Worm (Caenorhabditis elegans) whole organism, young adult: Measurements from ENCODE around the gene Y73B6BL.47.

Experiments used
- F23B12.7 ChIP-seq: sonication (generic microtip); optimal IDR thresholded peaks from 2 replicates; lab custom pipeline; 2017; ENCODE audit warnings: missing genetic modification characterization, mild to moderate bottlenecking, missing compliant biosample characterization, antibody characterized with exemption, moderate library complexity; ENCODE audit not compliant: insufficient read depth
- F37B4.10 ChIP-seq: fragments of 200-800 bp; sonication (Bioruptor generic); IDR thresholded peaks from 2 replicates; pipeline ENCODE4 v1.3.6; 2022; ENCODE audit warnings: missing genetic modification characterization, missing compliant biosample characterization
- F49E8.2 ChIP-seq: sonication (generic microtip); optimal IDR thresholded peaks from 3 replicates; lab custom pipeline; 2017; ENCODE audit warnings: missing genetic modification characterization, mild to moderate bottlenecking, missing compliant biosample characterization, antibody characterized with exemption, moderate library complexity; ENCODE audit not compliant: insufficient read depth
- F57A8.1 ChIP-seq: fragments of 200-800 bp; sonication (Bioruptor generic); optimal IDR thresholded peaks from 2 replicates; lab custom pipeline; 2018; ENCODE audit warnings: mild to moderate bottlenecking, missing genetic modification characterization, moderate library complexity, missing compliant biosample characterization
- K12H6.12 ChIP-seq: fragments of 200-800 bp; sonication (Bioruptor generic); optimal IDR thresholded peaks from 2 replicates; lab custom pipeline; 2018; ENCODE audit warnings: mild to moderate bottlenecking, missing genetic modification characterization, missing compliant biosample characterization
- Y56A3A.18 ChIP-seq: fragments of 200-800 bp; sonication (Bioruptor generic); IDR thresholded peaks from 2 replicates; pipeline ENCODE4 v1.3.6; 2022; ENCODE audit warnings: missing genetic modification reagents, missing genetic modification characterization, missing compliant biosample characterization
- akir-1 ChIP-seq: fragments of 200-800 bp; sonication (Bioruptor generic); optimal IDR thresholded peaks from 2 replicates; lab custom pipeline; 2018; ENCODE audit warnings: mild to moderate bottlenecking, missing genetic modification characterization, moderate library complexity, missing compliant biosample characterization
- atf-7 ChIP-seq: sonication (generic microtip); optimal IDR thresholded peaks from 2 replicates; lab custom pipeline; 2017; ENCODE audit warnings: mild to moderate bottlenecking, missing genetic modification characterization, missing compliant biosample characterization
- athp-1 ChIP-seq: sonication (generic microtip); optimal IDR thresholded peaks from 2 replicates; lab custom pipeline; 2017; ENCODE audit warnings: mild to moderate bottlenecking, missing genetic modification characterization, missing compliant biosample characterization
- bed-2 ChIP-seq: fragments of 200-800 bp; sonication (Bioruptor generic); IDR thresholded peaks from 2 replicates; pipeline ENCODE4 v1.3.6; 2022; ENCODE audit warnings: missing genetic modification reagents, missing genetic modification characterization, missing compliant biosample characterization
- ceh-100 ChIP-seq: fragments of 200-800 bp; sonication (Bioruptor generic); IDR thresholded peaks from 2 replicates; pipeline ENCODE4 v1.3.6; 2022; ENCODE audit warnings: missing genetic modification reagents, missing genetic modification characterization, missing compliant biosample characterization
- ceh-27 ChIP-seq: fragments of 200-800 bp; sonication (Bioruptor generic); optimal IDR thresholded peaks from 2 replicates; lab custom pipeline; 2018; ENCODE audit warnings: mild to moderate bottlenecking, missing genetic modification characterization, moderate library complexity, missing compliant biosample characterization
- chd-7 ChIP-seq: sonication (generic microtip); optimal IDR thresholded peaks from 2 replicates; lab custom pipeline; 2016; ENCODE audit warnings: mild to moderate bottlenecking, missing genetic modification characterization, moderate library complexity, missing compliant biosample characterization
- dox-1 ChIP-seq: fragments of 200-800 bp; sonication (Bioruptor generic); IDR thresholded peaks from 2 replicates; pipeline ENCODE4 v1.3.6; 2022; ENCODE audit warnings: missing genetic modification reagents, missing genetic modification characterization, missing compliant biosample characterization
- egl-18 ChIP-seq: fragments of 200-800 bp; sonication (Bioruptor generic); IDR thresholded peaks from 2 replicates; pipeline ENCODE4 v1.3.6; 2022; ENCODE audit warnings: missing genetic modification reagents, missing genetic modification characterization, missing compliant biosample characterization
- egrh-3 ChIP-seq: fragments of 200-800 bp; sonication (Bioruptor generic); IDR thresholded peaks from 2 replicates; pipeline ENCODE4 v1.3.6; 2022; ENCODE audit warnings: missing genetic modification reagents, missing genetic modification characterization, missing compliant biosample characterization
- ets-4 ChIP-seq: fragments of 200-800 bp; sonication (Bioruptor generic); optimal IDR thresholded peaks from 2 replicates; lab custom pipeline; 2018; ENCODE audit warnings: mild to moderate bottlenecking, missing genetic modification characterization, missing compliant biosample characterization
- fkh-3 ChIP-seq: sonication (generic microtip); optimal IDR thresholded peaks from 2 replicates; lab custom pipeline; 2016; ENCODE audit warnings: mild to moderate bottlenecking, missing genetic modification characterization, missing compliant biosample characterization
- hrde-1 ChIP-seq: sonication (generic microtip); optimal IDR thresholded peaks from 2 replicates; lab custom pipeline; 2016; ENCODE audit warnings: missing genetic modification characterization, mild to moderate bottlenecking, missing compliant biosample characterization, moderate library complexity, missing genotype, missing genetic modification reagents, borderline replicate concordance
- lag-1 ChIP-seq: fragments of 200-800 bp; sonication (Bioruptor generic); IDR thresholded peaks from 2 replicates; pipeline ENCODE4 v1.3.6; 2022; ENCODE audit warnings: missing genetic modification reagents, missing genetic modification characterization, missing compliant biosample characterization
- lin-35 ChIP-seq, 3 experiments: fragments of 150-350 bp in 2 of 3; sonication (generic microtip) in 1 of 3; optimal IDR thresholded peaks; 2 replicates each; lab custom pipeline; 2014 to 2018; ENCODE audit warnings: missing biosample characterization in 3 of 3, missing genetic modification characterization in 3 of 3, missing genetic modification reagents in 3 of 3
- mel-28 ChIP-seq: sonication (generic microtip); optimal IDR thresholded peaks from 2 replicates; lab custom pipeline; 2016; ENCODE audit warnings: borderline replicate concordance, mild to moderate bottlenecking, missing genetic modification characterization, missing compliant biosample characterization
- nhr-179 ChIP-seq: sonication (generic microtip); optimal IDR thresholded peaks from 2 replicates; lab custom pipeline; 2016; ENCODE audit warnings: mild to moderate bottlenecking, missing genetic modification characterization, missing compliant biosample characterization
- nhr-27 ChIP-seq: fragments of 200-800 bp; sonication (Bioruptor generic); optimal IDR thresholded peaks from 2 replicates; lab custom pipeline; 2018; ENCODE audit warnings: mild to moderate bottlenecking, missing genetic modification characterization, moderate library complexity, missing compliant biosample characterization
- nhr-90 ChIP-seq: sonication (generic microtip); optimal IDR thresholded peaks from 2 replicates; lab custom pipeline; 2016; ENCODE audit warnings: missing genotype, mild to moderate bottlenecking, missing genetic modification characterization, missing compliant biosample characterization
- pbrm-1 ChIP-seq: fragments of 200-800 bp; sonication (Bioruptor generic); IDR thresholded peaks from 2 replicates; pipeline ENCODE4 v1.3.6; 2022; ENCODE audit warnings: missing genetic modification reagents, missing genetic modification characterization, missing compliant biosample characterization
- snpc-1.3 ChIP-seq: sonication (generic microtip); optimal IDR thresholded peaks from 2 replicates; lab custom pipeline; 2017; ENCODE audit warnings: missing genetic modification characterization, mild to moderate bottlenecking, missing compliant biosample characterization, antibody characterized with exemption, moderate library complexity, missing genotype, missing genetic modification reagents; ENCODE audit not compliant: insufficient read depth
- unc-62 ChIP-seq: fragments of 150-350 bp; optimal IDR thresholded peaks from 2 replicates; lab custom pipeline; 2014; ENCODE audit warnings: missing biosample characterization, missing genetic modification reagents, missing genetic modification characterization
- zfh-2 ChIP-seq: fragments of 200-800 bp; sonication (Bioruptor generic); conservative IDR thresholded peaks from 2 replicates; pipeline ENCODE4 v1.3.6; 2022; ENCODE audit warnings: missing genetic modification reagents, missing genetic modification characterization, missing compliant biosample characterization
- zim-3 ChIP-seq: sonication (generic microtip); optimal IDR thresholded peaks from 2 replicates; lab custom pipeline; 2017; ENCODE audit warnings: mild to moderate bottlenecking, missing genetic modification characterization, moderate library complexity, missing compliant biosample characterization
- ztf-18 ChIP-seq: sonication (generic microtip); optimal IDR thresholded peaks from 2 replicates; lab custom pipeline; 2016; ENCODE audit warnings: missing genotype, mild to moderate bottlenecking, missing genetic modification characterization, missing compliant biosample characterization
- ztf-22 ChIP-seq: fragments of 200-800 bp; sonication (Bioruptor generic); optimal IDR thresholded peaks from 2 replicates; lab custom pipeline; 2018; ENCODE audit warnings: mild to moderate bottlenecking, missing genetic modification characterization, moderate library complexity, missing compliant biosample characterization

The Y73B6BL.47 gene

DNA sequence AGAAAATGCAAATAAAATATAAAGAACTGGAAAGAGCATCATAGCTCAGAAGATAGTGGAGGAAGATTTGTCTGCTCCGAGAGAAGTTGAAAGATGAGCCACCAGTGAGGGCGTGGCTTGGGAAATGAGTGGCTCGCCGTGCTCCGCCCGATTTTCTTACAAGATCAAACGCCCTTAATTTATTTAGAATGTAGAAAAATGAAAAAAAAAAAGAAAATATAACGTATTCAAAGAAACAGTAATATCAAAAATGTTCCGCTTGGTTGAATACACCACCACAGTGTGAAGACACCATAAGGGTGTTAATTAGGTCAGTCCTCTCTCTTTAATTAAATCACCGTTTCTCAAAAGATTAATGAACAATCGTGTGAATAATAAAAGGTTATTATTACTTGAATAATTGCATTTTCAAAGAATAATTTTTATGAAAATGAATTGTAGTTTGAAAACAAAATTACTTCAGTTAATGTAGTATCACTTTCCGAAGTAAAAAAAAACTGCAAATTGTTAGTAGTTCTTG lies 40.7 kb downstream of the Y73B6BL.47 start, which contains the start of gene sfrp-1:
Gene sfrp-1 (minus strand): TSS at position 51 of the 520 bp plus-strand sequence.
- TF ChIP-seq egl-18 (no peak), nhr-90 (tag; lab: Kevin White, UChicago) (no peak), nhr-27 (tag; lab: Kevin White, UChicago) (no peak), lin-35 (GFP tag; optimal IDR thresholded peaks at IDR 0.05; lab: Kevin White, UChicago) (no peak), bed-2 (GFP tag; lab: Robert Waterston, UW) (no peak), Y56A3A.18 (GFP tag; lab: Robert Waterston, UW) (no peak), ztf-18 (tag; lab: Kevin White, UChicago) (no peak), F49E8.2 (tag; lab: Kevin White, UChicago) (no peak), zfh-2 (GFP tag; lab: Robert Waterston, UW) (no peak), K12H6.12 (tag; lab: Kevin White, UChicago) (no peak), fkh-3 (tag; lab: Kevin White, UChicago) (no peak), egrh-3 (GFP tag; lab: Robert Waterston, UW) (no peak)

DNA sequence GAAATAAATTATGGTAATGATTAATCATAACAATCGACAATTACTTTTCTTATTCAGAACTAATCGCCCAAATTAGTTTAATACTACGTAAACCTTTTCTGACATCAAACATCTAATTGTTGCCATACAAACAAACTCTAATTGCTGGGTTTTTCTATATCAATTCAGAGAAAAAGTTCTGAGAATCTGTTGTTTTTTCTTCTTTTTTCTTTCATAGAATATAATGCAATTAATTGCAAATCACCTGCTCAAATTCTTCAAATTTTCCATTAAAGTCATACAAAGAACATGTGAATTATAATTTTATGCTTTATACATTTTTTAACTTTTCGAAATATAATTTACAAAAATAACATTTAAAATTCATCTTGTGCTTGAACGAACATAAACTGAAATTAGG lies 41.6 kb downstream of the Y73B6BL.47 start:
- TF ChIP-seq atf-7 (tag; lab: Kevin White, UChicago) = no peak

- no peak for TF ChIP-seq dox-1 (GFP tag; lab: Robert Waterston, UW)
- no peak for TF ChIP-seq snpc-1.3 (tag; lab: Kevin White, UChicago)
- no peak for TF ChIP-seq F37B4.10
- no peak for TF ChIP-seq ceh-100
- TF ChIP-seq akir-1 (GFP tag; lab: Kevin White, UChicago) = no peak
- no peak for TF ChIP-seq ztf-22
- no peak for TF ChIP-seq lag-1 (GFP tag; lab: Robert Waterston, UW)
- TF ChIP-seq ets-4 = no peak
Measured at ce11 chrIV:6404871-6405270, 43.1 kb downstream of the Y73B6BL.47 start, which contains the start of gene srv-13. srv-13 (plus strand) TSS chrIV:6405171.

- TF ChIP-seq akir-1 (GFP tag; lab: Kevin White, UChicago) = no peak
- TF ChIP-seq mel-28 (tag; lab: Kevin White, UChicago) = no peak
- no peak for TF ChIP-seq nhr-179 (tag; lab: Kevin White, UChicago)
- no peak for TF ChIP-seq F23B12.7
- TF ChIP-seq pbrm-1 = no peak
- no peak for TF ChIP-seq F49E8.2 (tag; lab: Kevin White, UChicago)
- no peak for TF ChIP-seq ceh-27
- no peak for TF ChIP-seq zim-3 (tag; lab: Kevin White, UChicago)
- no peak for TF ChIP-seq unc-62
- TF ChIP-seq K12H6.12 (tag; lab: Kevin White, UChicago) = no peak
- no peak for TF ChIP-seq F57A8.1 (GFP tag; lab: Kevin White, UChicago)
- no peak for TF ChIP-seq athp-1
- TF ChIP-seq chd-7 (tag; lab: Kevin White, UChicago) = no peak
- TF ChIP-seq hrde-1 = no peak
Measured at ce11 chrIV:6413482-6413881, 51.7 kb downstream of the Y73B6BL.47 start, which contains the start of gene nlp-71. nlp-71 (minus strand) TSS chrIV:6413582.
